Worm (Caenorhabditis elegans) whole organism, L4 larva: ENCODE results near the gene daf-41.

Experiments used
- F26F4.8 ChIP-seq: fragments of 200-800 bp; sonication (Bioruptor generic); conservative IDR thresholded peaks from 2 replicates; pipeline ENCODE4 v1.3.6; 2022; ENCODE audit warnings: missing genetic modification characterization, missing compliant biosample characterization
- F37D6.2 ChIP-seq: sonication (generic microtip); optimal IDR thresholded peaks from 2 replicates; lab custom pipeline; 2016; ENCODE audit warnings: mild to moderate bottlenecking, missing genetic modification characterization, missing compliant biosample characterization
- F44E2.7 ChIP-seq: fragments of 200-800 bp; sonication (Bioruptor generic); IDR thresholded peaks from 2 replicates; pipeline ENCODE4 v2.1.2; 2022; ENCODE audit warnings: missing genetic modification characterization, missing compliant biosample characterization
- T26A8.4 ChIP-seq: fragments of 200-800 bp; sonication (Bioruptor generic); IDR thresholded peaks from 2 replicates; pipeline ENCODE4 v1.3.6; 2022; ENCODE audit warnings: missing genetic modification characterization, missing compliant biosample characterization
- Y5F2A.4 ChIP-seq: fragments of 200-800 bp; sonication (Bioruptor generic); optimal IDR thresholded peaks from 2 replicates; lab custom pipeline; 2018; ENCODE audit warnings: mild to moderate bottlenecking, missing genetic modification characterization, missing compliant biosample characterization
- ZK337.2 ChIP-seq: fragments of 200-800 bp; sonication (Bioruptor generic); IDR thresholded peaks from 2 replicates; pipeline ENCODE4 v1.3.6; 2022; ENCODE audit warnings: missing genetic modification reagents, missing genetic modification characterization, missing compliant biosample characterization
- aha-1 ChIP-seq: fragments of 150-350 bp; peaks from one replicate; lab custom pipeline; 2014; ENCODE audit warnings: missing biosample characterization, missing genetic modification characterization
- aly-2 ChIP-seq: sonication (generic microtip); optimal IDR thresholded peaks from 2 replicates; lab custom pipeline; 2018; ENCODE audit warnings: missing biosample characterization, missing genetic modification characterization
- ama-1 ChIP-seq: fragments of 150-350 bp; optimal IDR thresholded peaks from 2 replicates; lab custom pipeline; 2014; ENCODE audit warnings: inconsistent platforms, mixed read lengths
- ceh-28 ChIP-seq: fragments of 150-350 bp; optimal IDR thresholded peaks from 2 replicates; lab custom pipeline; 2014; ENCODE audit warnings: missing biosample characterization, missing genetic modification reagents, missing genetic modification characterization
- ceh-32 ChIP-seq: sonication (generic microtip); optimal IDR thresholded peaks from 2 replicates; lab custom pipeline; 2016; ENCODE audit warnings: mild to moderate bottlenecking, missing genetic modification characterization, missing compliant biosample characterization; ENCODE audit not compliant: poor library complexity
- ceh-82 ChIP-seq: sonication (generic microtip); optimal IDR thresholded peaks from 2 replicates; lab custom pipeline; 2017; ENCODE audit warnings: missing biosample characterization, missing genetic modification characterization
- cey-2 ChIP-seq: sonication (generic microtip); optimal IDR thresholded peaks from 3 replicates; lab custom pipeline; 2017; ENCODE audit warnings: missing genetic modification characterization, mild to moderate bottlenecking, missing compliant biosample characterization, antibody characterized with exemption, borderline replicate concordance; ENCODE audit not compliant: insufficient read depth
- daf-12 ChIP-seq: fragments of 150-350 bp; optimal IDR thresholded peaks from 2 replicates; lab custom pipeline; 2014; ENCODE audit warnings: missing biosample characterization, missing genetic modification reagents, missing genetic modification characterization
- daf-19 ChIP-seq: fragments of 200-800 bp; sonication (Bioruptor generic); conservative IDR thresholded peaks from 2 replicates; pipeline ENCODE4 v1.3.6; 2022; ENCODE audit warnings: missing genetic modification characterization, missing compliant biosample characterization
- dmd-8 ChIP-seq: fragments of 200-800 bp; sonication (Bioruptor generic); IDR thresholded peaks from 2 replicates; pipeline ENCODE4 v1.3.6; 2022; ENCODE audit warnings: missing genetic modification characterization, missing compliant biosample characterization
- dmd-9 ChIP-seq: fragments of 200-800 bp; sonication (Bioruptor generic); IDR thresholded peaks from 2 replicates; pipeline ENCODE4 v1.3.6; 2022; ENCODE audit warnings: missing genetic modification reagents, missing genetic modification characterization, missing compliant biosample characterization
- dpl-1 ChIP-seq: fragments of 150-350 bp; optimal IDR thresholded peaks from 2 replicates; lab custom pipeline; 2014; ENCODE audit warnings: missing biosample characterization, missing genetic modification reagents, missing genetic modification characterization
- fos-1 ChIP-seq: fragments of 150-350 bp; optimal IDR thresholded peaks from 2 replicates; lab custom pipeline; 2014; ENCODE audit warnings: missing biosample characterization, missing genetic modification characterization
- gei-8 ChIP-seq: fragments of 200-800 bp; sonication (Bioruptor generic); optimal IDR thresholded peaks from 2 replicates; lab custom pipeline; 2018; ENCODE audit warnings: mild to moderate bottlenecking, missing genetic modification characterization, missing compliant biosample characterization
- hif-1 ChIP-seq, 2 experiments: sonication (generic microtip); optimal IDR thresholded peaks; 2 replicates each; lab custom pipeline; 2016 to 2017; ENCODE audit warnings: missing compliant biosample characterization in 2 of 2, missing genetic modification characterization in 2 of 2, missing genetic modification reagents in 2 of 2, missing genotype in 2 of 2, mild to moderate bottlenecking in 1 of 2
- lin-1 ChIP-seq: fragments of 200-800 bp; sonication (Bioruptor generic); IDR thresholded peaks from 2 replicates; pipeline ENCODE4 v1.3.6; 2022; ENCODE audit warnings: missing genetic modification reagents, missing genetic modification characterization, missing compliant biosample characterization
- lsy-2 ChIP-seq, 2 experiments: fragments of 150-350 bp in 1 of 2; sonication (generic microtip) in 1 of 2; optimal IDR thresholded peaks; 2 replicates each; lab custom pipeline; 2014 to 2017; ENCODE audit warnings: missing biosample characterization in 2 of 2, missing genetic modification characterization in 2 of 2
- madf-9 ChIP-seq: fragments of 200-800 bp; sonication (Bioruptor generic); conservative IDR thresholded peaks from 2 replicates; pipeline ENCODE4 v1.3.6; 2022; ENCODE audit warnings: missing genetic modification reagents, missing genetic modification characterization, missing compliant biosample characterization
- mdt-29 ChIP-seq: fragments of 200-800 bp; sonication (Bioruptor generic); IDR thresholded peaks from 2 replicates; pipeline ENCODE4 v1.3.6; 2022; ENCODE audit warnings: missing genetic modification reagents, missing genetic modification characterization, missing compliant biosample characterization
- mep-1 ChIP-seq: fragments of 150-350 bp; sonication (generic microtip); optimal IDR thresholded peaks from 3 replicates; lab custom pipeline; 2014; ENCODE audit warnings: missing biosample characterization, missing genetic modification characterization
- mes-2 ChIP-seq: sonication (generic microtip); optimal IDR thresholded peaks from 2 replicates; lab custom pipeline; 2016; ENCODE audit warnings: missing genotype, mild to moderate bottlenecking, missing genetic modification characterization, missing compliant biosample characterization; ENCODE audit not compliant: poor library complexity, severe bottlenecking
- nhr-11 ChIP-seq: fragments of 150-350 bp; optimal IDR thresholded peaks from 2 replicates; lab custom pipeline; 2014; ENCODE audit warnings: missing biosample characterization, missing genetic modification characterization
- nhr-111 ChIP-seq: fragments of 200-800 bp; sonication (Bioruptor generic); optimal IDR thresholded peaks from 2 replicates; lab custom pipeline; 2018; ENCODE audit warnings: mild to moderate bottlenecking, missing genetic modification characterization, missing compliant biosample characterization
- nhr-25 ChIP-seq: sonication (generic microtip); optimal IDR thresholded peaks from 2 replicates; lab custom pipeline; 2017; ENCODE audit warnings: missing genetic modification characterization, mild to moderate bottlenecking, missing compliant biosample characterization, antibody characterized with exemption, moderate library complexity, borderline replicate concordance; ENCODE audit not compliant: insufficient read depth
- nhr-28 ChIP-seq: fragments of 150-350 bp; optimal IDR thresholded peaks from 2 replicates; lab custom pipeline; 2014; ENCODE audit warnings: missing biosample characterization, missing genetic modification characterization
- nhr-41 ChIP-seq: fragments of 200-800 bp; sonication (Bioruptor generic); IDR thresholded peaks from 2 replicates; pipeline ENCODE4 v1.3.6; 2022; ENCODE audit warnings: missing genetic modification reagents, missing genetic modification characterization, missing compliant biosample characterization
- nhr-42 ChIP-seq: fragments of 200-800 bp; sonication (Bioruptor generic); IDR thresholded peaks from 2 replicates; pipeline ENCODE4 v1.3.6; 2022; ENCODE audit warnings: missing genetic modification characterization, missing compliant biosample characterization
- nhr-48 ChIP-seq: sonication (generic microtip); optimal IDR thresholded peaks from 2 replicates; lab custom pipeline; 2016; ENCODE audit warnings: mild to moderate bottlenecking, missing genetic modification characterization, missing compliant biosample characterization
- nhr-6 ChIP-seq: fragments of 150-350 bp; optimal IDR thresholded peaks from 2 replicates; lab custom pipeline; 2014; ENCODE audit warnings: missing biosample characterization, missing genetic modification characterization
- nhr-77 ChIP-seq: fragments of 150-350 bp; optimal IDR thresholded peaks from 2 replicates; lab custom pipeline; 2014; ENCODE audit warnings: missing biosample characterization, missing genetic modification characterization
- pha-4 ChIP-seq, 2 experiments: fragments of 150-350 bp in 1 of 2; fragments of 200-800 bp in 1 of 2; sonication (Bioruptor generic) in 1 of 2; IDR thresholded peaks in 1 of 2; optimal IDR thresholded peaks in 1 of 2; 2 replicates each; pipeline versions ENCODE4 v1.3.6 to Lab custom; 2014 to 2022; ENCODE audit warnings: missing genetic modification characterization in 2 of 2, missing genetic modification reagents in 2 of 2, missing biosample characterization in 1 of 2, missing compliant biosample characterization in 1 of 2
- php-3 ChIP-seq: fragments of 200-800 bp; sonication (Bioruptor generic); IDR thresholded peaks from 2 replicates; pipeline ENCODE4 v1.3.6; 2022; ENCODE audit warnings: missing genetic modification reagents, missing genetic modification characterization, missing compliant biosample characterization
- rbr-2 ChIP-seq: sonication (generic microtip); optimal IDR thresholded peaks from 2 replicates; lab custom pipeline; 2016; ENCODE audit warnings: missing genotype, missing genetic modification characterization, missing compliant biosample characterization
- set-16 ChIP-seq: fragments of 200-800 bp; sonication (Bioruptor generic); IDR thresholded peaks from 2 replicates; pipeline ENCODE4 v1.3.6; 2022; ENCODE audit warnings: missing genetic modification reagents, missing genetic modification characterization, missing compliant biosample characterization
- snpc-1.2 ChIP-seq: fragments of 200-800 bp; sonication (Bioruptor generic); IDR thresholded peaks from 2 replicates; pipeline ENCODE4 v1.3.6; 2022; ENCODE audit warnings: missing genetic modification reagents, missing genetic modification characterization, missing compliant biosample characterization
- snpc-4 ChIP-seq: fragments of 150-350 bp; optimal IDR thresholded peaks from 2 replicates; lab custom pipeline; 2014; ENCODE audit warnings: missing biosample characterization, missing genetic modification characterization
- tra-1 ChIP-seq: fragments of 200-800 bp; sonication (Bioruptor generic); IDR thresholded peaks from 2 replicates; pipeline ENCODE4 v1.3.6; 2022; ENCODE audit warnings: missing genetic modification reagents, missing genetic modification characterization, missing compliant biosample characterization
- unc-39 ChIP-seq: sonication (generic microtip); optimal IDR thresholded peaks from 2 replicates; lab custom pipeline; 2017; ENCODE audit warnings: missing biosample characterization, missing genetic modification characterization
- unc-62 ChIP-seq, 3 experiments: fragments of 150-350 bp in 1 of 3; sonication (generic microtip); optimal IDR thresholded peaks in 2 of 3; peaks in 1 of 3; 1 replicate in 1 of 3; 2 replicates in 2 of 3; lab custom pipeline; 2014 to 2017; ENCODE audit warnings: missing biosample characterization in 3 of 3, missing genetic modification characterization in 3 of 3, missing genetic modification reagents in 3 of 3, missing genotype in 1 of 3
- vab-7 ChIP-seq: fragments of 200-800 bp; sonication (Bioruptor generic); IDR thresholded peaks from 2 replicates; pipeline ENCODE4 v1.3.6; 2022; ENCODE audit warnings: missing genetic modification reagents, missing genetic modification characterization, missing compliant biosample characterization
- zag-1 ChIP-seq: fragments of 150-350 bp; optimal IDR thresholded peaks from 2 replicates; lab custom pipeline; 2014; ENCODE audit warnings: missing biosample characterization, missing genetic modification characterization
- zfp-2 ChIP-seq: sonication (generic microtip); optimal IDR thresholded peaks from 2 replicates; lab custom pipeline; 2016; ENCODE audit warnings: mild to moderate bottlenecking, missing genetic modification characterization, missing compliant biosample characterization
- zip-2 ChIP-seq: fragments of 150-350 bp; optimal IDR thresholded peaks from 2 replicates; lab custom pipeline; 2014; ENCODE audit warnings: missing biosample characterization, missing genetic modification characterization
- ztf-7 ChIP-seq: fragments of 150-350 bp; optimal IDR thresholded peaks from 2 replicates; lab custom pipeline; 2014; ENCODE audit warnings: missing biosample characterization, missing genetic modification characterization

daf-41 gene

DNA sequence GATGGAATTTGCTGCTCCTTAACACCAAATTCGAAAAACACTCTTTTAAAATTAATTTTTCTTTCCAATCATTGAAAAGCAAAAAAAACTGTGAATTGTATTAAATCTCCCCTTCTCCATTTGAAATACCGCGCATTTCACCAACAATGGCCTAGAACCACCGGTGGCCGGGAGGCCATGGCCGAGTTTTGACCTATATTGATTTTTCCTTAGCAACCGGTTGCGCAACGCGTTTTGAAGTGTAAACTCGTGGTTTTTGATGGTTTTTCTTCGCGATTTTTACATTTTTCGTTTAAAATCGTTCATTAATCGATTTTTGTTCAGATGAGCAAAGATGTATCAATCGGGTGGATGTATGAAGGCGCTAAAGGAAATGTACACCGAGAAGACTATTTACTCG lies 33.7 kb upstream of the daf-41 start, which contains the start of gene mog-3 (continued):
- TF ChIP-seq mdt-29 (0 out of 2 replicates have a peak, but pooled peaks have one; percentile 12), nhr-11 (tag; lab: Kevin White, UChicago) (no peak), Y5F2A.4 (GFP tag; lab: Kevin White, UChicago) (no peak), nhr-41 (no peak), ceh-28 (peak; percentile 20), nhr-28 (tag; lab: Kevin White, UChicago) (no peak), snpc-1.2 (GFP tag; lab: Robert Waterston, UW) (no peak), daf-19 (GFP tag; lab: Robert Waterston, UW) (no peak), hif-1 (tag; optimal IDR thresholded peaks at IDR 0.05; lab: Kevin White, UChicago) (peak in 1 of 2 experiments; percentile 87), tra-1 (GFP tag; lab: Robert Waterston, UW) (no peak), rbr-2 (tag; lab: Kevin White, UChicago) (peak; percentile 10), zfp-2 (tag; lab: Kevin White, UChicago) (no peak), nhr-6 (tag; lab: Kevin White, UChicago) (peak; percentile 37), zag-1 (tag; lab: Kevin White, UChicago) (no peak), set-16 (GFP tag; lab: Robert Waterston, UW) (no peak), aha-1 (tag; lab: Kevin White, UChicago) (peak; percentile 47), dmd-8 (GFP tag; lab: Robert Waterston, UW) (no peak), daf-12 (no peak), vab-7 (GFP tag; lab: Robert Waterston, UW) (no peak), nhr-48 (no peak), mes-2 (tag; lab: Kevin White, UChicago) (peak; percentile 98), snpc-4 (tag; lab: Kevin White, UChicago) (no peak), F26F4.8 (no peak), unc-39 (tag; lab: Kevin White, UChicago) (no peak), dmd-9 (0 out of 2 replicates have a peak, but pooled peaks have one; percentile 53), F44E2.7 (GFP tag; lab: Robert Waterston, UW) (no peak), F37D6.2 (tag; lab: Kevin White, UChicago) (no peak)

- peak; percentile 79 for TF ChIP-seq Y5F2A.4 (GFP tag; lab: Kevin White, UChicago)
- TF ChIP-seq zip-2 = no peak
- peak; percentile 75 for TF ChIP-seq php-3 (GFP tag; lab: Robert Waterston, UW)
- peak; percentile 37 for TF ChIP-seq aha-1 (tag; lab: Kevin White, UChicago)
- no peak for TF ChIP-seq ceh-82 (tag; lab: Kevin White, UChicago)
- TF ChIP-seq ama-1 = no peak
- TF ChIP-seq aly-2 (tag; lab: Kevin White, UChicago) = no peak
- no peak for TF ChIP-seq fos-1
- TF ChIP-seq gei-8 (GFP tag; lab: Kevin White, UChicago) = peak; percentile 74
- peak; percentile 91 for TF ChIP-seq T26A8.4
- TF ChIP-seq zfp-2 (tag; lab: Kevin White, UChicago) = no peak
- TF ChIP-seq mep-1 (tag; lab: Kevin White, UChicago) = peak; percentile 61
- no peak for TF ChIP-seq cey-2 (tag; lab: Kevin White, UChicago)
- peak; percentile 84 for TF ChIP-seq lin-1
- TF ChIP-seq dpl-1 (GFP tag; lab: Kevin White, UChicago) = peak; percentile 50
- no peak for TF ChIP-seq nhr-25 (tag; lab: Kevin White, UChicago)
- TF ChIP-seq nhr-28 (tag; lab: Kevin White, UChicago) = no peak
- peak; percentile 94 for TF ChIP-seq pha-4 (GFP tag; IDR thresholded peaks at IDR 0.05; lab: Robert Waterston, UW)
- peak; percentile 38 for TF ChIP-seq pha-4 (tag; optimal IDR thresholded peaks at IDR 0.05; lab: Kevin White, UChicago)
- TF ChIP-seq madf-9 (GFP tag; lab: Robert Waterston, UW) = peak; percentile 89
- TF ChIP-seq ZK337.2 = peak; percentile 84
- peak; percentile 0 for TF ChIP-seq nhr-77 (tag; lab: Kevin White, UChicago)
- no peak for TF ChIP-seq unc-62 (GFP tag; optimal IDR thresholded peaks at IDR 0.05 in 1 of 2; lab: Kevin White, UChicago)
- no peak for TF ChIP-seq unc-62 (tag; optimal IDR thresholded peaks at IDR 0.05; lab: Kevin White, UChicago)
- no peak for TF ChIP-seq ceh-32 (tag; lab: Kevin White, UChicago)
- TF ChIP-seq nhr-111 = peak; percentile 68
- TF ChIP-seq ztf-7 = peak; percentile 63
- TF ChIP-seq lsy-2 (tag; optimal IDR thresholded peaks at IDR 0.05; lab: Kevin White, UChicago) = peak in 1 of 2 experiments; percentile 72
- peak; percentile 75 for TF ChIP-seq nhr-42 (GFP tag; lab: Robert Waterston, UW)
Measured at ce11 chrIII:5305725-5306124, 31.2 kb upstream of the daf-41 start.
